Worm (Caenorhabditis elegans) whole organism, L2 larva: ENCODE measurements around the gene C52B9.10.

Experiments
- F13H6.1 ChIP-seq: sonication (generic microtip); optimal IDR thresholded peaks from 2 replicates; lab custom pipeline; 2016; ENCODE audit warnings: missing genetic modification characterization, missing compliant biosample characterization
- Y55F3AM.14 ChIP-seq: fragments of 200-800 bp; sonication (Bioruptor generic); optimal IDR thresholded peaks from 2 replicates; lab custom pipeline; 2018; ENCODE audit warnings: mild to moderate bottlenecking, missing genetic modification characterization, missing compliant biosample characterization
- ZK546.5 ChIP-seq: sonication (generic microtip); optimal IDR thresholded peaks from 2 replicates; lab custom pipeline; 2017; ENCODE audit warnings: missing biosample characterization, missing genetic modification characterization
- alr-1 ChIP-seq: fragments of 150-350 bp; optimal IDR thresholded peaks from 2 replicates; lab custom pipeline; 2014; ENCODE audit warnings: missing biosample characterization, missing genetic modification characterization
- aly-2 ChIP-seq: fragments of 150-350 bp; optimal IDR thresholded peaks from 2 replicates; lab custom pipeline; 2014; ENCODE audit warnings: missing biosample characterization, missing genetic modification characterization
- blmp-1 ChIP-seq: sonication (generic microtip); optimal IDR thresholded peaks from 2 replicates; lab custom pipeline; 2017; ENCODE audit warnings: missing genetic modification characterization, mild to moderate bottlenecking, missing compliant biosample characterization, antibody characterized with exemption, moderate library complexity; ENCODE audit not compliant: insufficient read depth
- ceh-82 ChIP-seq: fragments of 150-350 bp; optimal IDR thresholded peaks from 2 replicates; lab custom pipeline; 2014; ENCODE audit warnings: missing biosample characterization, missing genetic modification characterization
- crh-2 ChIP-seq: sonication (generic microtip); optimal IDR thresholded peaks from 2 replicates; lab custom pipeline; 2017; ENCODE audit warnings: missing biosample characterization, missing genetic modification characterization
- dmd-4 ChIP-seq: sonication (generic microtip); optimal IDR thresholded peaks from 2 replicates; lab custom pipeline; 2017; ENCODE audit warnings: missing biosample characterization, missing genetic modification characterization
- elt-1 ChIP-seq: fragments of 150-350 bp; optimal IDR thresholded peaks from 2 replicates; lab custom pipeline; 2014; ENCODE audit warnings: missing biosample characterization, missing genetic modification characterization
- fos-1 ChIP-seq: fragments of 150-350 bp; optimal IDR thresholded peaks from 2 replicates; lab custom pipeline; 2014; ENCODE audit warnings: missing biosample characterization, missing genetic modification characterization
- gmeb-1 ChIP-seq: fragments of 150-350 bp; optimal IDR thresholded peaks from 2 replicates; lab custom pipeline; 2014; ENCODE audit warnings: missing biosample characterization, missing genetic modification characterization
- lin-39 ChIP-seq: fragments of 150-350 bp; optimal IDR thresholded peaks from 2 replicates; lab custom pipeline; 2014; ENCODE audit warnings: missing biosample characterization, missing genetic modification reagents, missing genetic modification characterization
- mab-5 ChIP-seq: fragments of 150-350 bp; optimal IDR thresholded peaks from 2 replicates; lab custom pipeline; 2014; ENCODE audit warnings: missing biosample characterization, missing genetic modification characterization
- mbf-1 ChIP-seq: sonication (generic microtip); optimal IDR thresholded peaks from 2 replicates; lab custom pipeline; 2017; ENCODE audit warnings: missing biosample characterization, missing genetic modification characterization
- mdl-1 ChIP-seq, 2 experiments: fragments of 150-350 bp in 1 of 2; sonication (generic microtip) in 1 of 2; optimal IDR thresholded peaks; 2 replicates each; lab custom pipeline; 2017; ENCODE audit warnings: missing biosample characterization in 2 of 2, missing genetic modification characterization in 2 of 2
- nhr-10 ChIP-seq: sonication (generic microtip); optimal IDR thresholded peaks from 2 replicates; lab custom pipeline; 2017; ENCODE audit warnings: missing biosample characterization, missing genetic modification characterization
- nhr-11 ChIP-seq: fragments of 150-350 bp; optimal IDR thresholded peaks from 2 replicates; lab custom pipeline; 2014; ENCODE audit warnings: missing biosample characterization, missing genetic modification characterization
- nhr-12 ChIP-seq: fragments of 150-350 bp; optimal IDR thresholded peaks from 2 replicates; lab custom pipeline; 2014; ENCODE audit warnings: missing biosample characterization, missing genetic modification characterization
- nhr-129 ChIP-seq: fragments of 150-350 bp; optimal IDR thresholded peaks from 2 replicates; lab custom pipeline; 2014; ENCODE audit warnings: missing biosample characterization, missing genetic modification characterization
- nhr-25 ChIP-seq: fragments of 150-350 bp; sonication (generic microtip); optimal IDR thresholded peaks from 3 replicates; lab custom pipeline; 2014; ENCODE audit warnings: missing biosample characterization, missing genetic modification characterization
- nhr-6 ChIP-seq: fragments of 150-350 bp; optimal IDR thresholded peaks from 2 replicates; lab custom pipeline; 2014; ENCODE audit warnings: missing biosample characterization, missing genetic modification characterization
- nhr-77 ChIP-seq: fragments of 150-350 bp; optimal IDR thresholded peaks from 2 replicates; lab custom pipeline; 2014; ENCODE audit warnings: missing biosample characterization, missing genetic modification characterization
- peb-1 ChIP-seq: fragments of 150-350 bp; optimal IDR thresholded peaks from 2 replicates; lab custom pipeline; 2014; ENCODE audit warnings: missing biosample characterization, missing genetic modification characterization
- sem-4 ChIP-seq: fragments of 150-350 bp; optimal IDR thresholded peaks from 2 replicates; lab custom pipeline; 2014; ENCODE audit warnings: missing biosample characterization, missing genetic modification reagents, missing genetic modification characterization
- skn-1 ChIP-seq: sonication (generic microtip); optimal IDR thresholded peaks from 2 replicates; lab custom pipeline; 2017; ENCODE audit warnings: missing biosample characterization, missing genetic modification characterization
- sma-3 ChIP-seq: sonication (generic microtip); optimal IDR thresholded peaks from 2 replicates; lab custom pipeline; 2016; ENCODE audit warnings: missing genetic modification reagents, missing genetic modification characterization, missing compliant biosample characterization
- sma-9 ChIP-seq, 2 experiments: fragments of 150-350 bp in 1 of 2; sonication (generic microtip) in 1 of 2; optimal IDR thresholded peaks; 2 replicates each; lab custom pipeline; 2014 to 2016; ENCODE audit warnings: missing genetic modification characterization in 2 of 2, mild to moderate bottlenecking in 1 of 2, missing biosample characterization in 1 of 2, missing compliant biosample characterization in 1 of 2, missing genetic modification reagents in 1 of 2, moderate library complexity in 1 of 2
- snpc-4 ChIP-seq: fragments of 150-350 bp; optimal IDR thresholded peaks from 2 replicates; lab custom pipeline; 2014; ENCODE audit warnings: missing biosample characterization, missing genetic modification characterization
- unc-39 ChIP-seq: fragments of 150-350 bp; optimal IDR thresholded peaks from 2 replicates; lab custom pipeline; 2014; ENCODE audit warnings: missing biosample characterization, missing genetic modification characterization
- unc-55 ChIP-seq: fragments of 150-350 bp; sonication (generic microtip); optimal IDR thresholded peaks from 3 replicates; lab custom pipeline; 2014; ENCODE audit warnings: missing biosample characterization, missing genetic modification reagents, missing genetic modification characterization
- unc-62 ChIP-seq: fragments of 150-350 bp; optimal IDR thresholded peaks from 2 replicates; lab custom pipeline; 2014; ENCODE audit warnings: missing biosample characterization, missing genetic modification reagents, missing genetic modification characterization
- zag-1 ChIP-seq: fragments of 150-350 bp; optimal IDR thresholded peaks from 2 replicates; lab custom pipeline; 2014; ENCODE audit warnings: missing biosample characterization, missing genetic modification characterization
- ztf-1 ChIP-seq: fragments of 200-800 bp; sonication (Bioruptor generic); conservative IDR thresholded peaks from 2 replicates; pipeline ENCODE4 v1.3.6; 2022; ENCODE audit warnings: missing genetic modification characterization, missing compliant biosample characterization
- ztf-4 ChIP-seq: fragments of 150-350 bp; optimal IDR thresholded peaks from 2 replicates; lab custom pipeline; 2014; ENCODE audit warnings: missing biosample characterization, missing genetic modification characterization

Gene C52B9.10

DNA sequence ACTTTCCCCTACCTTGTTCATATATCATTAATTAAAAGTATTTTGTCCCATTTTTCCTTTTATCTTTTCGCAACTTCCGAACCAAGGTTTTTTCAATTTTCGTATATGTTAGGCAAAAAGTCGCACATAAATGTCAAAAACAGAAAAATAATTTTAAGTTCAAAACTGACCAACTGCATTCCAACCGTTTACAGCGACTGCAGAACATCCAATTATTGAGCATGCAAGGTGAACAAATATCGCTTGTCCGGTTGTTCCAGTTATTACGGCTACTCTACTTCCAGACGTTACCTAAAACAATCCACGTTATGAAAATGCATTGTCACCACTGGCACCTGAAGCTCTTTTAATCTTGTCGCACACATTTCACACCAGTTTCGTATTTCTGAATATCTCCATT, at the start of gene C52B9.10:
Gene C52B9.10 (plus strand): TSS at position 301 of the 400 bp plus-strand sequence.
- no peak for TF ChIP-seq sma-3 (GFP tag; lab: Kevin White, UChicago)
- TF ChIP-seq elt-1 (tag; lab: Kevin White, UChicago): no peak
- no peak for TF ChIP-seq nhr-11
- no peak for TF ChIP-seq ztf-4
- TF ChIP-seq nhr-10: no peak
- no peak for TF ChIP-seq fos-1 (tag; lab: Kevin White, UChicago)
- TF ChIP-seq F13H6.1: no peak
- TF ChIP-seq lin-39: no peak
- TF ChIP-seq crh-2 (tag; lab: Kevin White, UChicago): no peak
- TF ChIP-seq ZK546.5 (tag; lab: Kevin White, UChicago): no peak
- no peak for TF ChIP-seq mab-5 (tag; lab: Kevin White, UChicago)
- TF ChIP-seq snpc-4 (tag; lab: Kevin White, UChicago): no peak
- no peak for TF ChIP-seq ztf-1 (GFP tag; lab: Robert Waterston, UW)
- TF ChIP-seq nhr-77 (tag; lab: Kevin White, UChicago): no peak
- TF ChIP-seq mbf-1 (tag; lab: Kevin White, UChicago): no peak
- no peak for TF ChIP-seq peb-1 (tag; lab: Kevin White, UChicago)
- TF ChIP-seq dmd-4 (tag; lab: Kevin White, UChicago): no peak

DNA sequence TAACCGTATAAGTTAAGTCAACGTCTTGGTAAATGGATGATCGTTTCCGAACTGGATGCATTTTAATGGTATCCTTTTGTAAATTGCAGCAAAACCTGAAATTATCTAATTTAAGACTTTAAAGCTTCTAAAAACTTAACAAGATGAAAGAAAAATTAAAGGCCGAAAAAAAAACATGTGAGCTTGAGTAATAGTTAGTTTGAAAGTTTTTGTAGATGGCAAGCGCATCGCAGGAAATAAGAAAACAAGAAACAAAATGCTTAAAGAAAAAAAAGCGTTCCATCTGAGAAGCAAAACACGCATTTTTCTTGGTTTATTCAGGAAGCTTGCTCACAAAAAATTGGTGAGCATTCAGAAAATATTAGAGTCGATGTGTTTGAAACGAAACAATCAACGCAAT, 38.0 kb upstream of the C52B9.10 start, which contains the start of gene rab-37:
Gene rab-37 (minus strand): TSS at position 101 of the 400 bp plus-strand sequence.
- TF ChIP-seq Y55F3AM.14 (GFP tag; lab: Kevin White, UChicago): no peak
- TF ChIP-seq blmp-1 (tag; lab: Kevin White, UChicago): no peak
- TF ChIP-seq lin-39: no peak
- no peak for TF ChIP-seq nhr-11
- TF ChIP-seq sem-4: no peak
- no peak for TF ChIP-seq fos-1 (tag; lab: Kevin White, UChicago)
- TF ChIP-seq nhr-10: no peak
- TF ChIP-seq skn-1 (tag; lab: Kevin White, UChicago): no peak

DNA sequence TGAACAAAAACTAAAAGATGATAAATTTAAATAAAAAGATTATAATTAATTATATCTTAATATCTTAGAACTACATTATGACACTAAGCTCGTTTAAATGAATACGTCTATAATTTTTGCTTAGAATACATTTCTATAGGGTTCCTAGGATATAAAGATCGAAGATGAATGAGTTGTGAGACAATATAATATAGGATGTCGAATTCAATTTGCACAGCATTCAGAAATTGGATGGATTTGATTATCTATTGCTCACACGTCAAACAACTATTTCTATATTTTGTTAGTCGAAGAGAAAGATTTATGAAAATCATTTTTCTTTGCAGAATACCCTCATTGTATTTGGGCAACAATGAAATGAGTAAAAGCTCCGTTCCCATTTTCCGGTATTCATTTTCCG, 34.7 kb upstream of the C52B9.10 start:
- TF ChIP-seq aly-2 (tag; lab: Kevin White, UChicago): no peak
- TF ChIP-seq sma-9 (GFP tag; optimal IDR thresholded peaks at IDR 0.05; lab: Kevin White, UChicago): peak; percentile 69
- TF ChIP-seq sma-9 (tag; optimal IDR thresholded peaks at IDR 0.05; lab: Kevin White, UChicago): no peak

DNA sequence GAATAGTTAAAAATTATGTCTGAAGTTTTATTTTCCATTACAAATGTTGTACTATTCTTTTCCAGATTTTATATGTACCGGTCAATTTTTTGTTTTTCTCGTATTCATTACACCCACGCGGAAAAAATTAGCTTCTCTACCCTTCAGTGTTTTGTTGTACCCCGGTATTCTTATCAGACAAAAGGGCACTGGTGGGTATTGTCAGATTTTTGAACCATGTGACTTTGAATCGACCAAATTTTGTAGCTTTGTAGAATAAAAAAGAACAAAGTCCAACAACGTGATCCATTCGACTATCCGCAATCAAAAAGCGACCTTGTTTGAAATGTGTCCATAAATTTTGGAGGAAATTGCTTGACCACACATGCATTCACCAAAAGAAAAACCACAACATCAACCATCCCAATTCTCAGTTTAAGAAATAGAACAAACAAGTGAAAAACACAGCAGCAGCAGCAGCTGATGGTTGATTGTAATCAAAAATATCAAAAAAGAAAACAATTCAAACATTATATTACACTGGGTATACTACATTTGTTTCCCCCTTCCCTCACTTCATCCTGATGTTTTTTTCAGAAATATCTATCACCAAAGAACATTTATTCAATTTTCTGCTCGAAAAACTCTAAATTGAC, 29.1 kb upstream of the C52B9.10 start:
- TF ChIP-seq alr-1 (tag; lab: Kevin White, UChicago) (no peak), sma-3 (GFP tag; lab: Kevin White, UChicago) (peak; percentile 15), unc-62 (GFP tag; lab: Kevin White, UChicago) (no peak), nhr-11 (no peak), unc-39 (tag; lab: Kevin White, UChicago) (no peak), nhr-25 (tag; lab: Kevin White, UChicago) (no peak), zag-1 (no peak), nhr-12 (no peak), ceh-82 (tag; lab: Kevin White, UChicago) (no peak), gmeb-1 (tag; lab: Kevin White, UChicago) (peak; percentile 8), unc-55 (no peak), ztf-4 (no peak), nhr-10 (no peak), crh-2 (tag; lab: Kevin White, UChicago) (peak; percentile 69), nhr-6 (tag; lab: Kevin White, UChicago) (peak; percentile 9), elt-1 (tag; lab: Kevin White, UChicago) (no peak), nhr-129 (peak; percentile 1), sma-9 (GFP tag; optimal IDR thresholded peaks at IDR 0.05; lab: Kevin White, UChicago) (peak; percentile 66), sma-9 (tag; optimal IDR thresholded peaks at IDR 0.05; lab: Kevin White, UChicago) (no peak), mdl-1 (tag; optimal IDR thresholded peaks at IDR 0.05; lab: Kevin White, UChicago) (peak in 1 of 2 experiments; percentile 37), ztf-1 (GFP tag; lab: Robert Waterston, UW) (no peak)
